Fruit fly (Drosophila melanogaster) whole organism, embryonic: ENCODE results near the gene SamDC.

Experiments used
- CG11093 ChIP-seq: fragments of 200-800 bp; sonication (Bioruptor generic); IDR thresholded peaks from 3 replicates; pipeline ENCODE4 v1.3.6; 2022; ENCODE audit warnings: missing biosample characterization, missing genetic modification characterization
- CG11560 ChIP-seq: fragments of 200-800 bp; sonication (Bioruptor generic); IDR thresholded peaks from 3 replicates; pipeline ENCODE4 v1.3.6; 2022; ENCODE audit warnings: missing biosample characterization, missing genetic modification characterization
- CG11695 ChIP-seq: fragments of 200-800 bp; sonication (Bioruptor generic); IDR thresholded peaks from 3 replicates; pipeline ENCODE4 v1.3.6; 2022; ENCODE audit warnings: missing biosample characterization, missing genetic modification characterization
- CG11696 ChIP-seq: fragments of 200-800 bp; sonication (Bioruptor generic); IDR thresholded peaks from 2 replicates; pipeline ENCODE4 v1.3.6; 2022; ENCODE audit warnings: missing biosample characterization, missing genetic modification characterization
- CG13624 ChIP-seq: fragments of 200-800 bp; sonication (Bioruptor generic); optimal IDR thresholded peaks from 2 replicates; lab custom pipeline; 2016; ENCODE audit warnings: missing biosample characterization, missing genetic modification characterization
- CG14710 ChIP-seq: fragments of 200-800 bp; sonication (Bioruptor generic); optimal IDR thresholded peaks from 3 replicates; lab custom pipeline; 2019; ENCODE audit warnings: missing biosample characterization, mild to moderate bottlenecking, missing genetic modification characterization, moderate library complexity
- CG15514 ChIP-seq: fragments of 200-800 bp; sonication (Bioruptor generic); optimal IDR thresholded peaks from 3 replicates; lab custom pipeline; 2017; ENCODE audit warnings: missing biosample characterization, missing genetic modification characterization, mild to moderate bottlenecking, moderate library complexity, missing genetic modification reagents
- CG16779 ChIP-seq: fragments of 200-800 bp; sonication (Bioruptor generic); IDR thresholded peaks from 2 replicates; pipeline ENCODE4 v1.3.6; 2022; ENCODE audit warnings: missing biosample characterization, missing genetic modification characterization
- CG16863 ChIP-seq: fragments of 200-800 bp; sonication (Bioruptor generic); optimal IDR thresholded peaks from 3 replicates; lab custom pipeline; 2016; ENCODE audit warnings: missing biosample characterization, missing genetic modification characterization
- CG17361 ChIP-seq: fragments of 200-800 bp; sonication (Bioruptor generic); IDR thresholded peaks from 3 replicates; pipeline ENCODE4 v1.3.6; 2022; ENCODE audit warnings: missing biosample characterization, missing genetic modification characterization
- CG17912 ChIP-seq: fragments of 200-800 bp; sonication (Bioruptor generic); optimal IDR thresholded peaks from 2 replicates; lab custom pipeline; 2018; ENCODE audit warnings: missing biosample characterization, mild to moderate bottlenecking, missing genetic modification characterization
- CG2116 ChIP-seq: fragments of 200-800 bp; sonication (Bioruptor generic); optimal IDR thresholded peaks from 3 replicates; lab custom pipeline; 2018; ENCODE audit warnings: missing biosample characterization, mild to moderate bottlenecking, missing genetic modification characterization
- CG4404 ChIP-seq: fragments of 200-800 bp; sonication (Bioruptor generic); IDR thresholded peaks from 2 replicates; pipeline ENCODE4 v1.3.6; 2022; ENCODE audit warnings: missing biosample characterization, missing genetic modification characterization
- CG4617 ChIP-seq: fragments of 200-800 bp; sonication (Bioruptor generic); optimal IDR thresholded peaks from 3 replicates; lab custom pipeline; 2016; ENCODE audit warnings: missing biosample characterization, missing genetic modification characterization, borderline replicate concordance
- CG5245 ChIP-seq: fragments of 200-800 bp; sonication (Bioruptor generic); optimal IDR thresholded peaks from 3 replicates; lab custom pipeline; 2016; ENCODE audit warnings: missing biosample characterization, missing genetic modification characterization
- CG6175 ChIP-seq: fragments of 200-800 bp; sonication (Bioruptor generic); IDR thresholded peaks from 3 replicates; pipeline ENCODE4 v1.3.6; 2022; ENCODE audit warnings: missing biosample characterization, missing genetic modification characterization
- CG9797 ChIP-seq: fragments of 200-800 bp; sonication (Bioruptor generic); optimal IDR thresholded peaks from 3 replicates; lab custom pipeline; 2018; ENCODE audit warnings: missing biosample characterization, mild to moderate bottlenecking, missing genetic modification characterization
- CG9932 ChIP-seq: fragments of 200-800 bp; sonication (Bioruptor generic); IDR thresholded peaks from 2 replicates; pipeline ENCODE4 v1.3.6; 2022; ENCODE audit warnings: missing biosample characterization, missing genetic modification characterization
- CkIIα-i1 ChIP-seq: fragments of 200-800 bp; sonication (Bioruptor generic); IDR thresholded peaks from 2 replicates; pipeline ENCODE4 v1.3.6; 2022; ENCODE audit warnings: missing biosample characterization, missing genetic modification characterization
- CoRest ChIP-seq: fragments of 200-800 bp; sonication (Bioruptor generic); optimal IDR thresholded peaks from 3 replicates; lab custom pipeline; 2018; ENCODE audit warnings: missing biosample characterization, mild to moderate bottlenecking, missing genetic modification characterization, moderate library complexity
- Dll ChIP-seq: fragments of 200-800 bp; sonication (Bioruptor generic); IDR thresholded peaks from 4 replicates; pipeline ENCODE4 v1.3.6; 2022; ENCODE audit warnings: missing biosample characterization, missing genetic modification characterization; ENCODE audit not compliant: partially characterized antibody
- GATAe ChIP-seq: fragments of 200-800 bp; sonication (Bioruptor generic); conservative IDR thresholded peaks from 2 replicates; pipeline ENCODE4 v1.3.6; 2022; ENCODE audit warnings: missing biosample characterization, missing genetic modification characterization
- Max ChIP-seq: fragments of 200-800 bp; sonication (Bioruptor generic); optimal IDR thresholded peaks from 2 replicates; lab custom pipeline; 2016; ENCODE audit warnings: missing biosample characterization, mild to moderate bottlenecking, missing genetic modification characterization
- Med ChIP-seq: fragments of 200-800 bp; sonication (Bioruptor generic); peaks from one replicate; lab custom pipeline; 2016; ENCODE audit warnings: missing biosample characterization, missing genetic modification characterization, mild to moderate bottlenecking, inconsistent platforms, moderate library complexity
- Sry-β ChIP-seq: fragments of 200-800 bp; sonication (Bioruptor generic); optimal IDR thresholded peaks from 2 replicates; lab custom pipeline; 2018; ENCODE audit warnings: missing biosample characterization, mild to moderate bottlenecking, missing genetic modification characterization, moderate library complexity
- Sry-δ ChIP-seq: fragments of 200-800 bp; sonication (Bioruptor generic); optimal IDR thresholded peaks from 2 replicates; lab custom pipeline; 2016; ENCODE audit warnings: missing biosample characterization, missing genetic modification characterization
- Tbp ChIP-seq: fragments of >200 bp; optimal IDR thresholded peaks from 2 replicates; lab custom pipeline; 2018; ENCODE audit warnings: missing biosample characterization, missing genetic modification characterization
- YL-1 ChIP-seq: fragments of 200-800 bp; sonication (Bioruptor generic); optimal IDR thresholded peaks from 3 replicates; lab custom pipeline; 2017; ENCODE audit warnings: missing biosample characterization, mild to moderate bottlenecking, missing genetic modification characterization
- cad ChIP-seq: fragments of >200 bp; optimal IDR thresholded peaks from 2 replicates; lab custom pipeline; 2017; ENCODE audit warnings: missing biosample characterization, missing genetic modification characterization
- ci ChIP-seq: fragments of 200-800 bp; sonication (Bioruptor generic); IDR thresholded peaks from 3 replicates; pipeline ENCODE4 v1.3.6; 2022; ENCODE audit warnings: missing biosample characterization, missing genetic modification characterization
- corto ChIP-seq: fragments of 200-800 bp; sonication (Bioruptor generic); optimal IDR thresholded peaks from 2 replicates; lab custom pipeline; 2016; ENCODE audit warnings: missing biosample characterization, mild to moderate bottlenecking, missing genetic modification characterization, moderate library complexity
- dimm ChIP-seq: fragments of 200-800 bp; sonication (Bioruptor generic); IDR thresholded peaks from 2 replicates; pipeline ENCODE4 v1.3.6; 2022; ENCODE audit warnings: missing biosample characterization, missing genetic modification characterization
- exex ChIP-seq: fragments of 200-800 bp; sonication (Bioruptor generic); optimal IDR thresholded peaks from 4 replicates; lab custom pipeline; 2018; ENCODE audit warnings: missing biosample characterization, mild to moderate bottlenecking, missing genetic modification characterization, moderate library complexity
- gem ChIP-seq: fragments of 200-800 bp; sonication (Bioruptor generic); optimal IDR thresholded peaks from 2 replicates; lab custom pipeline; 2019; ENCODE audit warnings: missing biosample characterization, mild to moderate bottlenecking, missing genetic modification characterization, moderate library complexity
- gfzf ChIP-seq: fragments of 200-800 bp; sonication (Bioruptor generic); optimal IDR thresholded peaks from 2 replicates; lab custom pipeline; 2016; ENCODE audit warnings: missing biosample characterization, mild to moderate bottlenecking, missing genetic modification characterization, moderate library complexity
- lilli ChIP-seq: fragments of 200-800 bp; sonication (Bioruptor generic); optimal IDR thresholded peaks from 3 replicates; lab custom pipeline; 2016; ENCODE audit warnings: missing biosample characterization, missing genetic modification characterization
- luna ChIP-seq: fragments of 200-800 bp; sonication (Bioruptor generic); optimal IDR thresholded peaks from 2 replicates; lab custom pipeline; 2016; ENCODE audit warnings: missing biosample characterization, missing genetic modification characterization
- nom ChIP-seq: fragments of 200-800 bp; sonication (Bioruptor generic); optimal IDR thresholded peaks from 2 replicates; lab custom pipeline; 2017; ENCODE audit warnings: missing biosample characterization, missing genetic modification characterization, mild to moderate bottlenecking, moderate library complexity, missing genetic modification reagents
- p53 ChIP-seq: fragments of 200-800 bp; sonication (Bioruptor generic); optimal IDR thresholded peaks from 2 replicates; lab custom pipeline; 2016; ENCODE audit warnings: missing biosample characterization, missing genetic modification characterization
- pan ChIP-seq, 4 experiments: fragments of >200 bp in 3 of 4; fragments of 200-800 bp in 1 of 4; sonication (Bioruptor generic) in 1 of 4; optimal IDR thresholded peaks in 3 of 4; IDR thresholded peaks in 1 of 4; 2 replicates each; pipeline versions ENCODE4 v1.3.6 to Lab custom; 2017 to 2022; ENCODE audit warnings: missing biosample characterization in 2 of 4, missing genetic modification characterization in 2 of 4, mixed read lengths in 1 of 4
- pzg ChIP-seq: fragments of 200-800 bp; sonication (Bioruptor generic); optimal IDR thresholded peaks from 3 replicates; lab custom pipeline; 2018; ENCODE audit warnings: missing biosample characterization, mild to moderate bottlenecking, missing genetic modification characterization, moderate library complexity
- repo ChIP-seq: fragments of 200-800 bp; sonication (Bioruptor generic); optimal IDR thresholded peaks from 2 replicates; lab custom pipeline; 2016; ENCODE audit warnings: missing biosample characterization, missing genetic modification characterization
- sens ChIP-seq: fragments of 200-800 bp; sonication (Bioruptor generic); peaks from one replicate; lab custom pipeline; 2016; ENCODE audit warnings: missing biosample characterization, missing genetic modification characterization
- sens-2 ChIP-seq: fragments of 200-800 bp; sonication (Bioruptor generic); IDR thresholded peaks from 2 replicates; pipeline ENCODE4 v1.3.6; 2022; ENCODE audit warnings: missing biosample characterization, missing genetic modification characterization
- tin ChIP-seq: fragments of 200-800 bp; sonication (Bioruptor generic); optimal IDR thresholded peaks from 3 replicates; lab custom pipeline; 2016; ENCODE audit warnings: missing biosample characterization, missing genetic modification characterization
- trem ChIP-seq: fragments of 200-800 bp; optimal IDR thresholded peaks from 3 replicates; lab custom pipeline; 2019; ENCODE audit warnings: missing biosample characterization, mild to moderate bottlenecking, missing genetic modification characterization, moderate library complexity
- wdn ChIP-seq: fragments of 200-800 bp; sonication (Bioruptor generic); IDR thresholded peaks from 2 replicates; pipeline ENCODE4 v1.3.6; 2022; ENCODE audit warnings: missing biosample characterization, missing genetic modification characterization
- zen2 ChIP-seq: fragments of 200-800 bp; sonication (Bioruptor generic); IDR thresholded peaks from 3 replicates; pipeline ENCODE4 v1.3.6; 2022; ENCODE audit warnings: missing biosample characterization, missing genetic modification characterization; ENCODE audit not compliant: partially characterized antibody

Gene SamDC

DNA sequence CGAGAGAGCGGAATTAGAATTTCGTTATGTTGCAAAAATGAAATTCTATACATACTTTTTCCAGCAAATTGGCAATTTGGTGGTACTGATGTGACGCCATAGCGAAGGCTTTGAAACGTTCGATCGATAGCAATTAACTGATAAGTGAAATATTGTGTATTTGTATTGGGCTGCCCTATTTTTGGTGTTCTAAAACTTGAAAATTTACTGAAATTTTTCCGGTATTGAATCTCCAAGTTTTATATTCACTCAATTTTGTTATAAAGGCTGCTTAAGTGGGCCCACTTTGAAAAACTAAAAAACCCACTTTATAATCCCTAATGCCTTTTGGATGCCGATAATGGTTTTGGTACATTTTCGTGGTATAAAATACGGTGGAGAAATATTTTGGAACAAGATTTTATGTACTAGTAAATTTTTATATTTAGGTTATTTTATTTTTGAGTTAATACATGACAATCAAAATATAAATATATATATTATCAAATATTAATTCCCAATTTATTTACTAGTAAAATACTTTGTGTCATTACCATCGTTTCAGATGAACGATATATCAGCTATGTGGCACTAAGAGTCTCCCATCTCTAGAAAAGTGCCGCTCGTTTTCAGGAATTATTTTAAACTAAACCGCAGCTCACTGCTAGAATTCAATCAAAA lies 23.3 kb downstream of the SamDC start, which contains the start of the genes Cand1 and pim (continued):
- TF ChIP-seq Tbp (GFP tag; lab: Kevin White, UChicago) (no peak), CG17361 (GFP tag; lab: Robert Waterston, UW) (peak; percentile 48; the same call in 1 of the 3 replicates), sens-2 (no peak), pan (optimal IDR thresholded peaks at IDR 0.05; lab: Kevin White, UChicago) (no peak), pan (GFP tag; optimal IDR thresholded peaks at IDR 0.05 in 1 of 2, IDR thresholded peaks at IDR 0.05 in 1 of 2) (no peak), CG9932 (GFP tag; lab: Robert Waterston, UW) (peak; percentile 52; the same call in 1 of the 2 replicates), CG4404 (GFP tag; lab: Robert Waterston, UW) (no peak), CG11093 (GFP tag; lab: Robert Waterston, UW) (no peak), zen2 (GFP tag; lab: Robert Waterston, UW) (no peak; the same call in 2 of the 3 replicates), Dll (GFP tag; lab: Robert Waterston, UW) (peak; percentile 76), CkIIα-i1 (GFP tag; lab: Robert Waterston, UW) (no peak), tin (GFP tag; lab: Kevin White, UChicago) (no peak), CG11696 (GFP tag; lab: Robert Waterston, UW) (no peak), CG13624 (GFP tag; lab: Kevin White, UChicago) (no peak), gem (tag; lab: Kevin White, UChicago) (no peak), gfzf (GFP tag; lab: Kevin White, UChicago) (peak; percentile 78), p53 (GFP tag; lab: Kevin White, UChicago) (no peak), wdn (no peak)

- TF ChIP-seq exex (tag; lab: Kevin White, UChicago) (no peak), CG9797 (peak; percentile 2), Med (GFP tag; lab: Kevin White, UChicago) (peak; percentile 73), CG15514 (GFP tag; lab: Kevin White, UChicago) (peak; percentile 5), cad (GFP tag; lab: Kevin White, UChicago) (no peak), trem (peak; percentile 42), repo (GFP tag; lab: Kevin White, UChicago) (no peak), Max (GFP tag; lab: Kevin White, UChicago) (no peak), GATAe (no peak), Sry-δ (GFP tag; lab: Kevin White, UChicago) (peak; percentile 36), CG16863 (GFP tag; lab: Kevin White, UChicago) (no peak), luna (GFP tag; lab: Kevin White, UChicago) (no peak), CG17912 (GFP tag; lab: Kevin White, UChicago) (no peak), sens (GFP tag; lab: Kevin White, UChicago) (peak; percentile 30), lilli (GFP tag; lab: Kevin White, UChicago) (no peak), CG11695 (GFP tag; lab: Robert Waterston, UW) (no peak), CG16779 (no peak), CG2116 (GFP tag; lab: Kevin White, UChicago) (peak; percentile 16), CG4617 (GFP tag; lab: Kevin White, UChicago) (peak; percentile 8), corto (GFP tag; lab: Kevin White, UChicago) (no peak), CG5245 (GFP tag; lab: Kevin White, UChicago) (no peak), tin (GFP tag; lab: Kevin White, UChicago) (no peak), dimm (GFP tag; lab: Robert Waterston, UW) (no peak), pzg (GFP tag; lab: Kevin White, UChicago) (peak; percentile 24), gfzf (GFP tag; lab: Kevin White, UChicago) (peak; percentile 48), YL-1 (GFP tag; lab: Kevin White, UChicago) (peak; percentile 32), Sry-β (GFP tag; lab: Kevin White, UChicago) (peak; percentile 90), nom (GFP tag; lab: Kevin White, UChicago) (peak; percentile 2), CG6175 (no peak), CG14710 (peak; percentile 3), CoRest (tag; lab: Kevin White, UChicago) (peak; percentile 8), ci (GFP tag; lab: Robert Waterston, UW) (0 out of 3 replicates have a peak, but pooled peaks have one; percentile 24), CG11560 (tag; lab: Robert Waterston, UW) (no peak), wdn (no peak)
Measured at dm6 chr2L:10364229-10364628, 25.0 kb downstream of the SamDC start, which contains the start of gene lft. Gene lft (plus strand): TSS chr2L:10364471.
